Fruit fly (Drosophila melanogaster) whole organism, pupa: Measurements from ENCODE around the gene CG15145.

Experiments
- CG12605 ChIP-seq: fragments of 200-800 bp; sonication (Bioruptor generic); IDR thresholded peaks from 2 replicates; pipeline ENCODE4 v1.3.6; 2022; ENCODE audit warnings: missing biosample characterization, missing genetic modification characterization
- CG14655 ChIP-seq: fragments of 200-800 bp; sonication (Bioruptor generic); optimal IDR thresholded peaks from 3 replicates; lab custom pipeline; 2017; ENCODE audit warnings: mild to moderate bottlenecking, missing biosample characterization, missing genetic modification reagents, missing genetic modification characterization
- CG34367 ChIP-seq: fragments of 200-800 bp; sonication (Bioruptor generic); optimal IDR thresholded peaks from 2 replicates; lab custom pipeline; 2018; ENCODE audit warnings: missing biosample characterization, mild to moderate bottlenecking, missing genetic modification characterization
- CG8159 ChIP-seq: fragments of 200-800 bp; sonication (Bioruptor generic); optimal IDR thresholded peaks from 3 replicates; lab custom pipeline; 2018; ENCODE audit warnings: missing biosample characterization, mild to moderate bottlenecking, missing genetic modification characterization, moderate library complexity
- CG9948 ChIP-seq: fragments of 200-800 bp; sonication (Bioruptor generic); optimal IDR thresholded peaks from 2 replicates; lab custom pipeline; 2018; ENCODE audit warnings: missing biosample characterization, mild to moderate bottlenecking, missing genetic modification characterization, moderate library complexity
- EcR ChIP-seq: fragments of 200-800 bp; sonication (Bioruptor generic); optimal IDR thresholded peaks from 3 replicates; lab custom pipeline; 2019; ENCODE audit warnings: missing biosample characterization, missing genetic modification characterization, mild to moderate bottlenecking, moderate library complexity, missing genetic modification reagents
- Ets98B ChIP-seq: fragments of 200-800 bp; sonication (Bioruptor generic); IDR thresholded peaks from 2 replicates; pipeline ENCODE4 v1.3.6; 2022; ENCODE audit warnings: missing biosample characterization, missing genetic modification characterization
- Pif1B ChIP-seq: fragments of 200-800 bp; sonication (Bioruptor generic); optimal IDR thresholded peaks from 3 replicates; lab custom pipeline; 2016; ENCODE audit warnings: missing biosample characterization, missing genetic modification characterization
- fd96Ca ChIP-seq: fragments of 200-800 bp; sonication (Bioruptor generic); IDR thresholded peaks from 3 replicates; pipeline ENCODE4 v1.3.6; 2022; ENCODE audit warnings: missing biosample characterization, missing genetic modification characterization
- gl ChIP-seq: fragments of 200-800 bp; sonication (Bioruptor generic); optimal IDR thresholded peaks from 2 replicates; lab custom pipeline; 2018; ENCODE audit warnings: missing biosample characterization, mild to moderate bottlenecking, missing genetic modification characterization

- no peak for TF ChIP-seq CG14655 (GFP tag; lab: Kevin White, UChicago)
- no peak for TF ChIP-seq CG8159
- TF ChIP-seq CG9948 (tag; lab: Kevin White, UChicago), result no peak
- no peak for TF ChIP-seq fd96Ca (GFP tag; lab: Robert Waterston, UW)
- no peak for TF ChIP-seq EcR
- TF ChIP-seq gl (tag; lab: Kevin White, UChicago), result no peak
- no peak for TF ChIP-seq Ets98B (GFP tag; lab: Robert Waterston, UW)
- TF ChIP-seq CG34367 (tag; lab: Kevin White, UChicago), result no peak
- no peak for TF ChIP-seq Pif1B (GFP tag; lab: Kevin White, UChicago)
- no peak for TF ChIP-seq CG12605 (GFP tag; lab: Robert Waterston, UW)
Observed at dm6 chr2L:17500946-17501451, 31.0 kb downstream of the CG15145 start, which contains the start of the genes mEFTs and Dhc36C.
